Worm (Caenorhabditis elegans) whole organism, young adult: ENCODE measurements around the gene T10D4.11.
"Not testable (repeated sequence)": the region's sequence is repeated elsewhere in the genome, so short reads cannot be mapped to it uniquely, and the experiment has no call there.

Experiments used
- Y95B8A.8 ChIP-seq: fragments of 200-800 bp; sonication (Bioruptor generic); IDR thresholded peaks from 2 replicates; pipeline ENCODE4 v1.3.6; 2022; ENCODE audit warnings: missing genetic modification reagents, missing genetic modification characterization, missing compliant biosample characterization
- snpc-1.1 ChIP-seq: sonication (generic microtip); optimal IDR thresholded peaks from 2 replicates; lab custom pipeline; 2017; ENCODE audit warnings: missing genetic modification characterization, mild to moderate bottlenecking, missing compliant biosample characterization, antibody characterized with exemption, moderate library complexity, missing genotype, missing genetic modification reagents; ENCODE audit not compliant: insufficient read depth
- snpc-4 ChIP-seq, 5 experiments: fragments of 150-350 bp in 1 of 5; sonication (generic microtip) in 4 of 5; optimal IDR thresholded peaks; 2 replicates each; lab custom pipeline; 2014 to 2018; ENCODE audit warnings: missing genetic modification characterization in 5 of 5, missing biosample characterization in 3 of 5, antibody characterized with exemption in 2 of 5, mild to moderate bottlenecking in 2 of 5, missing compliant biosample characterization in 2 of 5, missing genotype in 2 of 5, moderate library complexity in 2 of 5, missing genetic modification reagents in 1 of 5

DNA sequence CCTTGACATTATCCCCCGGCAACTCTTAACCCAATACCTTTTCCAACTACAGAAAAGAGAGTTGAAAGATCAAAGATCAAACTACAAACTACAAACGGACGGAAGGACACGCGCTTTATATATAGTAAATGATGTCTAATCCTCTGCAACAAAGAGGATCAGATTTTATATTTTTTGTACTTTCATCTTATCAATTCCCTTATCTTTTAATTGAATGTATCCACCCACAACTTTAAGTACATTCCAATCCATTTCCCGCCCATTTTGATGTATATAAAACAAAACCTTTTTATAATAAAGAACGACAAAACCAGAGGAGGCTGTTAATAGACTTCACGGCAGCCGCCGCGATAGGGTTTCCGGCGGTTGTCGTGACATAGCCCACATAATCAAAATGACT is 28.2 kb upstream of the T10D4.11 start, which contains the start of gene sri-40:
- not testable (repeated sequence) for TF ChIP-seq snpc-4 (GFP tag; optimal IDR thresholded peaks at IDR 0.05; lab: Kevin White, UChicago); snpc-4 (tag; optimal IDR thresholded peaks at IDR 0.05; lab: Kevin White, UChicago); snpc-1.1 (tag; lab: Kevin White, UChicago); Y95B8A.8
